Worm (Caenorhabditis elegans): Measurements from ENCODE around the gene fbxa-99.

DNA sequence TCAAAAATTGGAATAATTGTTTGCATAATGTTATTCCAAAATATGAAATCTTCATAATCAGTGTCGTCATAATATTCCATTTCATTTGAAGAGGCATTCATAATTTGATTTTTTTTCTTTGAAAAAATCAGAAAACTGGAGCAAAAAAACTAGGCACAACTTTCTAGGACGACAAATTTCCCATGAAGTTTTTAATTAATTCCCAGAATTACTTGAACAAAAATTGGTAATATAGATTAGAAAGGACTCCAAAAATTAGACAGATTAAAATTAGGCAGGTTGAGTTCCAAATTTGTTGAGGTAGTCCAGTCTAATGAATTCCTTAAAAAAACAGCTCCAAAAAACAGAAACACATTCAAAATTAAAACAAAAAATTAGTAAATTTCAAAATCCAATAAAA is 27.7 kb downstream of the fbxa-99 start, which contains the start of gene srw-57:
- TF ChIP-seq nhr-28 (tag; optimal IDR thresholded peaks at IDR 0.05), result no peak
- TF ChIP-seq ama-1 (optimal IDR thresholded peaks at IDR 0.05), result no peak
- no peak for TF ChIP-seq nhr-237 (tag; optimal IDR thresholded peaks at IDR 0.05)
- TF ChIP-seq daf-12 (tag; optimal IDR thresholded peaks at IDR 0.05), result no peak
- no peak for TF ChIP-seq egl-27 (tag; optimal IDR thresholded peaks at IDR 0.05)
- no peak for TF ChIP-seq ztf-11 (tag; optimal IDR thresholded peaks at IDR 0.05)
- no peak for TF ChIP-seq nfya-1 (tag; optimal IDR thresholded peaks at IDR 0.05; ENCODE audit: insufficient read depth)
- TF ChIP-seq ceh-28 (tag; optimal IDR thresholded peaks at IDR 0.05), result no peak
- TF ChIP-seq pqm-1 (tag; optimal IDR thresholded peaks at IDR 0.05), result no peak
- TF ChIP-seq nhr-12 (tag; optimal IDR thresholded peaks at IDR 0.05), result no peak
- no peak for TF ChIP-seq R02D3.7 (tag; optimal IDR thresholded peaks at IDR 0.05)

Measured in whole organism, L3 larva.